Fruit fly (Drosophila melanogaster): ENCODE measurements around the gene CG13907.

The CG13907 gene

DNA sequence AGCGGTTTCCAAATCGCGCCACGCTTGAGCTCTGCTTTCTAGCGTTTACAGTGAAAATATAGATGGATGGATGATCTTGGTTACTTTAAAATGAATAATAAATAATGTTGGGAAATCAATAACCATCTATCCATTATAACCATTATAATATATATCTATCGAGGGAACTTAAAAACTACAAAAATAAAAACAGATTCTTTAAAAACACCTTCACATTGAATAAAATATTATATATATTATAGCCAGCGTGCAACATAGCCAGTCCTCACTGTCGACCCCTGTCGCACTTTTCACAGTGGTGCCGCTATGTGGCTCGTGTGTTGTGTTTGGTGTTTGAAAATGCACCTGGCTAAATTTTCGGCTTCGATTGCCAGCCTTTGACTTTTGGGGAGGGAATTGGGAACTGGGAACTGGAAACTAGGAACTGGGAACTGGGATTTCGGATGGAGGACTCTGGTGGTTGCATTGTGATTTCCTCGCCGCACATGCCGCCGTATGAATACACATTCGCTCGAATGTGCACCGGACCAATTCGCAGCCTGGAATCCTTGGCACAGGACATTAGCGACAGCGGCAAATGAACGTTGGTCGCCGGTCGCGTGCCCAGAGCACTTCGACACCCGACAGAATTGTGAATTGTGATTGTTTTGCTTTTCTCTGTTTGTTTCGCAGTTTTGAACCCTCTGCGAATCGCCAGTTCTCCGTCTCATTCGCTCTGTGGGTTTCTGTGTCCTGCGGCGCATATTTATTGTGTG is 23.4 kb upstream of the CG13907 start (continued):
- TF ChIP-seq Fer2 (tag; optimal IDR thresholded peaks at IDR 0.05): no peak
- no peak for TF ChIP-seq slp2 (GFP tag; optimal IDR thresholded peaks at IDR 0.05)
- peak; percentile 57 for TF ChIP-seq fd96Cb (tag; optimal IDR thresholded peaks at IDR 0.05)
- peak; percentile 26 for TF ChIP-seq CG1529 (GFP tag; optimal IDR thresholded peaks at IDR 0.05)
- TF ChIP-seq dmrt11E (tag; optimal IDR thresholded peaks at IDR 0.05): peak; percentile 75
- TF ChIP-seq lilli (GFP tag; optimal IDR thresholded peaks at IDR 0.05): no peak
- no peak for TF ChIP-seq CG8944 (GFP tag; optimal IDR thresholded peaks at IDR 0.05)
- TF ChIP-seq ap (GFP tag; IDR thresholded peaks at IDR 0.05): 0 out of 2 replicates have a peak, but pooled peaks have one; percentile 20
- TF ChIP-seq Rfx (GFP tag; IDR thresholded peaks at IDR 0.05): no peak
- TF ChIP-seq Bdp1 (GFP tag; optimal IDR thresholded peaks at IDR 0.05): no peak
- TF ChIP-seq CG15601 (tag; optimal IDR thresholded peaks at IDR 0.05): peak; percentile 50
- no peak for TF ChIP-seq Sry-β (GFP tag; optimal IDR thresholded peaks at IDR 0.05)
- TF ChIP-seq CG15696 (tag; optimal IDR thresholded peaks at IDR 0.05): peak; percentile 65
- TF ChIP-seq chm (GFP tag; IDR thresholded peaks at IDR 0.05): peak; percentile 13; the same call in 1 of the 2 replicates
- peak; percentile 22; the same call in 1 of the 2 replicates for TF ChIP-seq lmd (GFP tag; IDR thresholded peaks at IDR 0.05)
- peak; percentile 31 for TF ChIP-seq CoRest (tag; optimal IDR thresholded peaks at IDR 0.05)
- TF ChIP-seq CG7839 (tag; optimal IDR thresholded peaks at IDR 0.05): peak; percentile 45
- no peak for TF ChIP-seq CG17568 (GFP tag; optimal IDR thresholded peaks at IDR 0.05)
- peak; percentile 36 for TF ChIP-seq CG1602 (GFP tag; optimal IDR thresholded peaks at IDR 0.05)
- TF ChIP-seq Dad (GFP tag; optimal IDR thresholded peaks at IDR 0.05): no peak
- TF ChIP-seq ato (GFP tag; IDR thresholded peaks at IDR 0.05; ENCODE audit: partially characterized antibody): no peak
- TF ChIP-seq CG2116 (GFP tag; optimal IDR thresholded peaks at IDR 0.05): no peak
- TF ChIP-seq ara (GFP tag; IDR thresholded peaks at IDR 0.05): peak; percentile 51; the same call in 1 of the 2 replicates
- TF ChIP-seq ATbp (GFP tag; optimal IDR thresholded peaks at IDR 0.05): peak; percentile 48
- TF ChIP-seq crc (GFP tag; optimal IDR thresholded peaks at IDR 0.05): no peak
- no peak for TF ChIP-seq yki (optimal IDR thresholded peaks at IDR 0.05)
- TF ChIP-seq H15 (GFP tag; IDR thresholded peaks at IDR 0.05): 0 out of 3 replicates have a peak, but pooled peaks have one; percentile 29
- peak; percentile 36 for TF ChIP-seq D19A (tag; optimal IDR thresholded peaks at IDR 0.05)
- no peak for TF ChIP-seq CG9817 (tag; optimal IDR thresholded peaks at IDR 0.05)
- TF ChIP-seq Hsf (GFP tag; optimal IDR thresholded peaks at IDR 0.05): no peak
- TF ChIP-seq CG18011 (GFP tag; optimal IDR thresholded peaks at IDR 0.05): no peak

DNA sequence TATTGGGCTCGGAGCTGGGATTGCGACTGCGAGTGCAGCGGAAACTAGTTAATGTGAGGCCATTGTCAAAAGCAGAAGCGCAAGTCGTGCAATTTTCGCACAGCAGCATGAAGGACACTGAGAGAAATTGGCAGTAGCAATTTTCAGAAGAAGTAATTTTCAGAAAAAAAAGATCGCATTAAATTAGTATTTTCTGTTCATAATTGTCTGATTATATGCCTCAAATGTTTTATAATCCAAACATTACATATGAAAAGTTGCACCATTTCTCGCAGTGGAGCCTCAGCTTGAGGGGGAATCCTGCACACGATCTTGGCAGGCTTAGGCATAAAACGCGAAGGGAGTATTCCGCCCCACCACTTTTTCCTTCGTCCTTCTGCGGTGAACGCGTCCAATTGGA is 22.6 kb upstream of the CG13907 start:
- peak; percentile 58 for TF ChIP-seq ind (GFP tag; optimal IDR thresholded peaks at IDR 0.05)
- no peak for TF ChIP-seq h (optimal IDR thresholded peaks at IDR 0.05)
- peak; percentile 46 for TF ChIP-seq twi (tag; optimal IDR thresholded peaks at IDR 0.05)
- peak; percentile 84 for TF ChIP-seq CG10979 (tag; optimal IDR thresholded peaks at IDR 0.05)
- TF ChIP-seq schlank (tag; optimal IDR thresholded peaks at IDR 0.05): no peak
- no peak for TF ChIP-seq CG7372 (GFP tag; IDR thresholded peaks at IDR 0.05)
- TF ChIP-seq CG15696 (tag; optimal IDR thresholded peaks at IDR 0.05): peak; percentile 67
- TF ChIP-seq trh (GFP tag; optimal IDR thresholded peaks at IDR 0.05): no peak
- TF ChIP-seq Stat92E (GFP tag; optimal IDR thresholded peaks at IDR 0.05): no peak
- TF ChIP-seq lilli (GFP tag; optimal IDR thresholded peaks at IDR 0.05): peak; percentile 17
- TF ChIP-seq CG2875 (GFP tag; optimal IDR thresholded peaks at IDR 0.05): peak; percentile 66
- TF ChIP-seq bowl (GFP tag; IDR thresholded peaks at IDR 0.05): no peak
- TF ChIP-seq BtbVII (GFP tag; optimal IDR thresholded peaks at IDR 0.05): no peak
- no peak for TF ChIP-seq CG11085 (GFP tag; IDR thresholded peaks at IDR 0.05)
- peak; percentile 20 for TF ChIP-seq CG9727 (GFP tag; optimal IDR thresholded peaks at IDR 0.05)
- peak; percentile 72 for TF ChIP-seq CG2202 (tag; optimal IDR thresholded peaks at IDR 0.05)
- TF ChIP-seq unc-4 (GFP tag; IDR thresholded peaks at IDR 0.05; ENCODE audit: partially characterized antibody): no peak
- TF ChIP-seq MBD-R2 (GFP tag; IDR thresholded peaks at IDR 0.05): no peak
- TF ChIP-seq croc (GFP tag; conservative IDR thresholded peaks at IDR 0.05): peak; percentile 60; the same call in 2 of the 3 replicates
- no peak for TF ChIP-seq hkb (optimal IDR thresholded peaks at IDR 0.05)
- TF ChIP-seq hkb (GFP tag; IDR thresholded peaks at IDR 0.05): peak; percentile 58
- TF ChIP-seq ab (GFP tag; optimal IDR thresholded peaks at IDR 0.05): no peak
